Worm (Caenorhabditis elegans): ENCODE data around the gene R03G8.1.

R03G8.1 gene

ce11 chrX:13108664-13109063, 24.3 kb downstream of the R03G8.1 start (continued):
- TF ChIP-seq R02D3.7 (tag; optimal IDR thresholded peaks at IDR 0.05) (no peak), hlh-11 (tag; optimal IDR thresholded peaks at IDR 0.05) (peak; percentile 54), dmd-9 (GFP tag; IDR thresholded peaks at IDR 0.05) (no peak), mep-1 (tag; optimal IDR thresholded peaks at IDR 0.05) (peak; percentile 44), nhr-11 (tag; optimal IDR thresholded peaks at IDR 0.05) (no peak), lim-7 (GFP tag; IDR thresholded peaks at IDR 0.05) (no peak), hlh-30 (tag; optimal IDR thresholded peaks at IDR 0.05; ENCODE audit: insufficient read depth) (peak; percentile 26), pqm-1 (tag; optimal IDR thresholded peaks at IDR 0.05) (no peak), F10B5.3 (tag; optimal IDR thresholded peaks at IDR 0.05) (no peak)

- no peak for TF ChIP-seq ceh-28 (tag; optimal IDR thresholded peaks at IDR 0.05)
- no peak for TF ChIP-seq daf-8 (GFP tag; IDR thresholded peaks at IDR 0.05)
- no peak for TF ChIP-seq ctbp-1 (GFP tag; IDR thresholded peaks at IDR 0.05)
- TF ChIP-seq unc-62 (GFP tag; optimal IDR thresholded peaks at IDR 0.05 in 1 of 2), result no peak
- no peak for TF ChIP-seq unc-62 (tag; optimal IDR thresholded peaks at IDR 0.05)
- no peak for TF ChIP-seq ceh-20 (GFP tag; IDR thresholded peaks at IDR 0.05)
- TF ChIP-seq ceh-82 (tag; optimal IDR thresholded peaks at IDR 0.05), result no peak
Observed at ce11 chrX:13110004-13110403, 25.6 kb downstream of the R03G8.1 start.

- TF ChIP-seq saeg-2 (GFP tag; IDR thresholded peaks at IDR 0.05), result no peak
- TF ChIP-seq ZK337.2 (GFP tag; IDR thresholded peaks at IDR 0.05), result no peak
- TF ChIP-seq lir-3 (tag; optimal IDR thresholded peaks at IDR 0.05), result no peak
Observed at ce11 chrX:13112664-13113063, 28.3 kb downstream of the R03G8.1 start.

ce11 chrX:13113457-13113856, 29.1 kb downstream of the R03G8.1 start, which contains the start of gene F17H10.2:
TSS of gene F17H10.2 (plus strand) at chrX:13113772.
- no peak for TF ChIP-seq F49E8.2 (tag; optimal IDR thresholded peaks at IDR 0.05; ENCODE audit: borderline replicate concordance)
- no peak for TF ChIP-seq daf-12 (tag; optimal IDR thresholded peaks at IDR 0.05)
- no peak for TF ChIP-seq unc-130 (GFP tag; optimal IDR thresholded peaks at IDR 0.05)
- no peak for TF ChIP-seq Y5F2A.4 (GFP tag; optimal IDR thresholded peaks at IDR 0.05)
- no peak for TF ChIP-seq vab-7 (GFP tag; IDR thresholded peaks at IDR 0.05)
- no peak for TF ChIP-seq nhr-10 (tag; optimal IDR thresholded peaks at IDR 0.05)
- no peak for TF ChIP-seq snpc-4 (tag; optimal IDR thresholded peaks at IDR 0.05)
- TF ChIP-seq nhr-102 (tag; optimal IDR thresholded peaks at IDR 0.05), result no peak
- TF ChIP-seq spr-3 (GFP tag; optimal IDR thresholded peaks at IDR 0.05), result no peak
- TF ChIP-seq dpl-1 (GFP tag; optimal IDR thresholded peaks at IDR 0.05), result no peak
- peak; percentile 30 for TF ChIP-seq hlh-11 (tag; optimal IDR thresholded peaks at IDR 0.05)
- no peak for TF ChIP-seq zfp-2 (tag; optimal IDR thresholded peaks at IDR 0.05)
- TF ChIP-seq pqm-1 (tag; optimal IDR thresholded peaks at IDR 0.05), result no peak
- no peak for TF ChIP-seq daf-8 (GFP tag; IDR thresholded peaks at IDR 0.05)
- no peak for TF ChIP-seq nhr-11 (tag; optimal IDR thresholded peaks at IDR 0.05)
- no peak for TF ChIP-seq F37D6.2 (tag; optimal IDR thresholded peaks at IDR 0.05)
- TF ChIP-seq pha-4 (GFP tag; IDR thresholded peaks at IDR 0.05), result no peak
- no peak for TF ChIP-seq pha-4 (tag; optimal IDR thresholded peaks at IDR 0.05)
- TF ChIP-seq spr-1 (tag; optimal IDR thresholded peaks at IDR 0.05), result no peak
- TF ChIP-seq nhr-76 (tag; optimal IDR thresholded peaks at IDR 0.05), result no peak
- no peak for TF ChIP-seq R02D3.7 (tag; optimal IDR thresholded peaks at IDR 0.05)
- no peak for TF ChIP-seq tra-1 (GFP tag; IDR thresholded peaks at IDR 0.05)
- no peak for TF ChIP-seq dmd-8 (GFP tag; IDR thresholded peaks at IDR 0.05)
- TF ChIP-seq hmg-1.1 (GFP tag; IDR thresholded peaks at IDR 0.05), result no peak
- no peak for TF ChIP-seq F10B5.3 (tag; optimal IDR thresholded peaks at IDR 0.05)
- TF ChIP-seq arid-1 (GFP tag; conservative IDR thresholded peaks at IDR 0.05), result no peak
- TF ChIP-seq lsy-2 (tag; optimal IDR thresholded peaks at IDR 0.05), result peak in 1 of 2 experiments; percentile 15
- TF ChIP-seq nhr-42 (GFP tag; IDR thresholded peaks at IDR 0.05), result no peak
- TF ChIP-seq nhr-48 (tag; optimal IDR thresholded peaks at IDR 0.05), result no peak
- TF ChIP-seq dve-1 (tag; optimal IDR thresholded peaks at IDR 0.05; ENCODE audit: insufficient read depth), result peak; percentile 24
- no peak for TF ChIP-seq ZK546.5 (tag; optimal IDR thresholded peaks at IDR 0.05)
- no peak for TF ChIP-seq jun-1 (tag; optimal IDR thresholded peaks at IDR 0.05)
- no peak for TF ChIP-seq ceh-62 (tag; optimal IDR thresholded peaks at IDR 0.05)
- no peak for TF ChIP-seq set-16 (GFP tag; IDR thresholded peaks at IDR 0.05)
- TF ChIP-seq duxl-1 (tag; optimal IDR thresholded peaks at IDR 0.05; ENCODE audit: poor library complexity), result no peak

Measured in whole organism, L4 larva.